Worm (Caenorhabditis elegans) whole organism, L4/young adult: ENCODE measurements around the gene F36A4.1.

Experiments used
- W03F9.2 ChIP-seq: fragments of 150-350 bp; optimal IDR thresholded peaks from 2 replicates; lab custom pipeline; 2014; ENCODE audit warnings: missing biosample characterization, missing genetic modification characterization
- him-1 ChIP-seq: sonication (generic microtip); optimal IDR thresholded peaks from 2 replicates; lab custom pipeline; 2016; ENCODE audit warnings: missing genotype, missing genetic modification reagents, missing genetic modification characterization, missing compliant biosample characterization

DNA sequence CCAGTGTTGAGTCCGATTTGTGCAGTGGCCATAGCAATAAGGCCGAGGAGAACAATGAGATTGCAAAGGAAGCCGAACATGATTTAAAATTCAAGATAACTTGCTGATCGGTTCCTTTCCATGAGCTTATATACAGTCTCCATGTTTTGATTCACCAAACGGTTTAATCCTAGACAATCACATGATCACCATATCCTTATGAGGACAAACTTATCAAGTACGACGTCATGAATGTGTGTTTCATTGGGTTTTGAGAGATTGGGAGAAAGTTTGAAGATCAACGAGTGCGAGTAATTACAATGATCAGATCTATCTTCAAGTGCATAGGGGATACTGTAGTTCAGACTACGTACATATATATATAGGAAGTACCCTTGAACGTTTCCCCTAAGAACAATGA lies 18.2 kb downstream of the F36A4.1 start, which contains the start of gene dct-7:
- TF ChIP-seq W03F9.2 (tag; lab: Kevin White, UChicago) (no peak), him-1 (tag; lab: Kevin White, UChicago) (no peak)
